Fruit fly (Drosophila melanogaster) whole organism, prepupa: ENCODE data around the gene CG13605.
A peak's percentile ranks its signal among the peaks of the same experiment; 100 is the strongest.

Source experiments
- CG10631 ChIP-seq: fragments of 200-800 bp; sonication (Bioruptor generic); optimal IDR thresholded peaks from 2 replicates; lab custom pipeline; 2016; ENCODE audit warnings: missing biosample characterization, missing genetic modification characterization
- CG10669 ChIP-seq: fragments of 200-800 bp; sonication (Bioruptor generic); optimal IDR thresholded peaks from 3 replicates; lab custom pipeline; 2018; ENCODE audit warnings: missing biosample characterization, mild to moderate bottlenecking, missing genetic modification characterization, moderate library complexity
- CG11294 ChIP-seq: fragments of 200-800 bp; sonication (Bioruptor generic); IDR thresholded peaks from 2 replicates; pipeline ENCODE4 v1.3.6; 2022; ENCODE audit warnings: missing biosample characterization, missing genetic modification characterization
- CG11762 ChIP-seq: fragments of 200-800 bp; sonication (Bioruptor generic); optimal IDR thresholded peaks from 3 replicates; lab custom pipeline; 2016; ENCODE audit warnings: missing biosample characterization, missing genetic modification characterization; ENCODE audit not compliant: insufficient read depth
- CG11902 ChIP-seq: fragments of 200-800 bp; sonication (Bioruptor generic); optimal IDR thresholded peaks from 3 replicates; lab custom pipeline; 2016; ENCODE audit warnings: missing biosample characterization, missing genetic modification characterization
- CG15336 ChIP-seq: fragments of 200-800 bp; sonication (Bioruptor generic); IDR thresholded peaks from 2 replicates; pipeline ENCODE4 v1.3.6; 2022; ENCODE audit warnings: missing biosample characterization, missing genetic modification characterization
- CG1621 ChIP-seq: fragments of 200-800 bp; sonication (Bioruptor generic); optimal IDR thresholded peaks from 3 replicates; lab custom pipeline; 2018; ENCODE audit warnings: missing biosample characterization, mild to moderate bottlenecking, missing genetic modification characterization
- CG16779 ChIP-seq: fragments of 200-800 bp; sonication (Bioruptor generic); optimal IDR thresholded peaks from 3 replicates; lab custom pipeline; 2017; ENCODE audit warnings: missing biosample characterization, mild to moderate bottlenecking, missing genetic modification characterization
- CG3032 ChIP-seq: fragments of 200-800 bp; optimal IDR thresholded peaks from 2 replicates; lab custom pipeline; 2019; ENCODE audit warnings: missing biosample characterization, mild to moderate bottlenecking, missing genetic modification characterization, moderate library complexity
- CG31627 ChIP-seq: fragments of 200-800 bp; sonication (Bioruptor generic); optimal IDR thresholded peaks from 3 replicates; lab custom pipeline; 2016; ENCODE audit warnings: missing biosample characterization, missing genetic modification characterization
- CG32006 ChIP-seq: fragments of 200-800 bp; sonication (Bioruptor generic); optimal IDR thresholded peaks from 3 replicates; lab custom pipeline; 2017; ENCODE audit warnings: missing biosample characterization, mild to moderate bottlenecking, missing genetic modification characterization
- CG34406 ChIP-seq: fragments of 200-800 bp; sonication (Bioruptor generic); optimal IDR thresholded peaks from 3 replicates; lab custom pipeline; 2016; ENCODE audit warnings: missing biosample characterization, missing genetic modification characterization
- CG6163 ChIP-seq: fragments of 200-800 bp; sonication (Bioruptor generic); IDR thresholded peaks from 3 replicates; pipeline ENCODE4 v1.3.6; 2022; ENCODE audit warnings: missing biosample characterization, missing genetic modification characterization
- CG6276 ChIP-seq: fragments of 200-800 bp; sonication (Bioruptor generic); optimal IDR thresholded peaks from 2 replicates; lab custom pipeline; 2017; ENCODE audit warnings: missing biosample characterization, mild to moderate bottlenecking, missing genetic modification characterization
- CG6808 ChIP-seq: fragments of 200-800 bp; sonication (Bioruptor generic); optimal IDR thresholded peaks from 3 replicates; lab custom pipeline; 2017; ENCODE audit warnings: missing biosample characterization, missing genetic modification characterization, mild to moderate bottlenecking, moderate library complexity, missing genetic modification reagents
- CG7368 ChIP-seq: fragments of 200-800 bp; sonication (Bioruptor generic); optimal IDR thresholded peaks from 3 replicates; lab custom pipeline; 2016; ENCODE audit warnings: missing biosample characterization, missing genetic modification characterization
- CG8119 ChIP-seq: fragments of 200-800 bp; sonication (Bioruptor generic); IDR thresholded peaks from 3 replicates; pipeline ENCODE4 v1.3.6; 2022; ENCODE audit warnings: missing biosample characterization, missing genetic modification characterization
- Eip75B ChIP-seq: fragments of 200-800 bp; sonication (Bioruptor generic); optimal IDR thresholded peaks from 3 replicates; lab custom pipeline; 2016; ENCODE audit warnings: missing biosample characterization, missing genetic modification characterization
- Eip78C ChIP-seq: fragments of 200-800 bp; sonication (Bioruptor generic); peaks from one replicate; lab custom pipeline; 2016; ENCODE audit warnings: missing biosample characterization, missing genetic modification characterization
- Gug ChIP-seq: fragments of 200-800 bp; sonication (Bioruptor generic); IDR thresholded peaks from 2 replicates; pipeline ENCODE4 v1.3.6; 2022; ENCODE audit warnings: missing biosample characterization, missing genetic modification characterization
- Hr38 ChIP-seq: sonication (Bioruptor generic); optimal IDR thresholded peaks from 2 replicates; lab custom pipeline; 2016; ENCODE audit warnings: missing biosample characterization, missing genetic modification characterization
- Hr39 ChIP-seq: fragments of 200-800 bp; sonication (Bioruptor generic); optimal IDR thresholded peaks from 2 replicates; lab custom pipeline; 2016; ENCODE audit warnings: missing biosample characterization, missing genetic modification characterization
- Hr4 ChIP-seq: fragments of 200-800 bp; sonication (Bioruptor generic); optimal IDR thresholded peaks from 3 replicates; lab custom pipeline; 2016; ENCODE audit warnings: missing biosample characterization, missing genetic modification characterization
- Met ChIP-seq: fragments of 200-800 bp; sonication (Bioruptor generic); optimal IDR thresholded peaks from 3 replicates; lab custom pipeline; 2016; ENCODE audit warnings: missing biosample characterization, missing genetic modification characterization
- Smox ChIP-seq: fragments of 200-800 bp; sonication (Bioruptor generic); optimal IDR thresholded peaks from 3 replicates; lab custom pipeline; 2016; ENCODE audit warnings: missing biosample characterization, missing genetic modification characterization
- Sox102F ChIP-seq: fragments of 200-800 bp; sonication (Bioruptor generic); optimal IDR thresholded peaks from 2 replicates; lab custom pipeline; 2016; ENCODE audit warnings: missing biosample characterization, mild to moderate bottlenecking, missing genetic modification characterization
- Sox14 ChIP-seq: fragments of 200-800 bp; sonication (Bioruptor generic); optimal IDR thresholded peaks from 3 replicates; lab custom pipeline; 2016; ENCODE audit warnings: missing biosample characterization, missing genetic modification characterization
- cyc ChIP-seq: fragments of 200-800 bp; sonication (Bioruptor generic); optimal IDR thresholded peaks from 3 replicates; lab custom pipeline; 2016; ENCODE audit warnings: missing biosample characterization, missing genetic modification characterization
- fd85E ChIP-seq: fragments of 200-800 bp; sonication (Bioruptor generic); optimal IDR thresholded peaks from 3 replicates; lab custom pipeline; 2016; ENCODE audit warnings: missing biosample characterization, missing genetic modification characterization
- fkh ChIP-seq: fragments of 200-800 bp; sonication (Bioruptor generic); optimal IDR thresholded peaks from 3 replicates; lab custom pipeline; 2017; ENCODE audit warnings: missing biosample characterization, mild to moderate bottlenecking, missing genetic modification characterization, moderate library complexity
- lz ChIP-seq: fragments of 200-800 bp; sonication (Bioruptor generic); optimal IDR thresholded peaks from 3 replicates; lab custom pipeline; 2016; ENCODE audit warnings: missing biosample characterization, missing genetic modification characterization
- salr ChIP-seq, 2 experiments: fragments of 200-800 bp; sonication (Bioruptor generic); optimal IDR thresholded peaks; 3 replicates each; lab custom pipeline; 2016 to 2018; ENCODE audit warnings: missing biosample characterization in 2 of 2, missing genetic modification characterization in 2 of 2, mild to moderate bottlenecking in 1 of 2
- spab ChIP-seq: fragments of 200-800 bp; sonication (Bioruptor generic); optimal IDR thresholded peaks from 2 replicates; lab custom pipeline; 2017; ENCODE audit warnings: missing biosample characterization, mild to moderate bottlenecking, missing genetic modification characterization, missing genetic modification reagents
- svp ChIP-seq: fragments of 200-800 bp; sonication (Bioruptor generic); peaks from one replicate; lab custom pipeline; 2016; ENCODE audit warnings: missing biosample characterization, missing genetic modification characterization
- topi ChIP-seq: fragments of 200-800 bp; sonication (Bioruptor generic); optimal IDR thresholded peaks from 3 replicates; lab custom pipeline; 2016; ENCODE audit warnings: missing biosample characterization, missing genetic modification characterization
- vri ChIP-seq: fragments of 200-800 bp; sonication (Bioruptor generic); optimal IDR thresholded peaks from 3 replicates; lab custom pipeline; 2016; ENCODE audit warnings: missing biosample characterization, mild to moderate bottlenecking, missing genetic modification characterization

Gene CG13605

dm6 chr3R:24099039-24100026, 12.9 kb downstream of the CG13605 start (continued):
- TF ChIP-seq CG31627 (GFP tag; lab: Kevin White, UChicago) (peak; percentile 84), CG6276 (GFP tag; lab: Kevin White, UChicago) (peak; percentile 43), fd85E (GFP tag; lab: Kevin White, UChicago) (peak; percentile 34), CG11902 (peak; percentile 41), CG3032 (tag; lab: Kevin White, UChicago) (peak; percentile 45), CG11294 (GFP tag; lab: Robert Waterston, UW) (peak; percentile 57; the same call in 1 of the 2 replicates), CG1621 (tag; lab: Kevin White, UChicago) (no peak), Hr39 (GFP tag; lab: Kevin White, UChicago) (peak; percentile 87), Eip78C (GFP tag; lab: Kevin White, UChicago) (peak; percentile 88), CG6808 (peak; percentile 18), CG34406 (peak; percentile 53), Eip75B (peak; percentile 52), CG15336 (GFP tag; lab: Robert Waterston, UW) (peak; percentile 76), topi (GFP tag; lab: Kevin White, UChicago) (peak; percentile 80), Hr4 (peak; percentile 68), CG32006 (GFP tag; lab: Kevin White, UChicago) (peak; percentile 72), Sox14 (GFP tag; lab: Kevin White, UChicago) (peak; percentile 89), Sox102F (GFP tag; lab: Kevin White, UChicago) (peak; percentile 58), CG7368 (GFP tag; lab: Kevin White, UChicago) (peak; percentile 72), Met (GFP tag; lab: Kevin White, UChicago) (peak; percentile 74), lz (GFP tag; lab: Kevin White, UChicago) (peak; percentile 67), CG10669 (peak; percentile 48), CG6163 (peak; percentile 89), CG10631 (GFP tag; lab: Kevin White, UChicago) (peak; percentile 66), CG11762 (peak; percentile 31), CG8119 (GFP tag; lab: Robert Waterston, UW) (peak; percentile 77), salr (GFP tag; optimal IDR thresholded peaks at IDR 0.05; lab: Kevin White, UChicago) (peak; percentile 33 to 66), Smox (GFP tag; lab: Kevin White, UChicago) (no peak), vri (GFP tag; lab: Kevin White, UChicago) (peak; percentile 65), spab (GFP tag; lab: Kevin White, UChicago) (peak; percentile 8), Gug (peak; percentile 74), Hr38 (GFP tag; lab: Kevin White, UChicago) (no peak), CG16779 (tag; lab: Kevin White, UChicago) (no peak), cyc (peak; percentile 75)

DNA sequence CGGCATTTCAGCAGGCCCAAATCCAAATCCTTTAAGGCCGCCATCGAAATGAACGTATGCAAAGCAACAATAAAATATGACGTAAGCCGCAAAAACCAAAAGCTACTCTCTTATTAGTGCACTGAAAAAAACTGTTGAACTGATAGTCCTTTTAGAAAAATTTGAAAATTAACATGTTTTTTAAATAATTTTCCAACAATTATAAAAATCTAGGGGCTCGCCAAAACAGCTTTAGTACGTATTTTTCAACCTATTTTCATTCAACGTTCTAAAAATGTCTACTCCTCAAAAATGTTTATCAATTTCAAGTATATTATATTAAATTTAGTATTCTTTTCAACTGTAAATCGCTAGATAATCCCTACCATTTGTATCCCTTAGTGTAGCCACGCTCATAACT, 18.8 kb downstream of the CG13605 start:
- TF ChIP-seq CG11902 (no peak), vri (GFP tag; lab: Kevin White, UChicago) (no peak), Hr38 (GFP tag; lab: Kevin White, UChicago) (no peak), Eip78C (GFP tag; lab: Kevin White, UChicago) (peak; percentile 53), CG15336 (GFP tag; lab: Robert Waterston, UW) (no peak), Hr39 (GFP tag; lab: Kevin White, UChicago) (no peak), CG6808 (no peak), svp (GFP tag; lab: Kevin White, UChicago) (no peak), Hr4 (peak; percentile 2), CG7368 (GFP tag; lab: Kevin White, UChicago) (no peak), Met (GFP tag; lab: Kevin White, UChicago) (no peak), cyc (no peak), CG31627 (GFP tag; lab: Kevin White, UChicago) (no peak), fkh (no peak)
- TF ChIP-seq, all 60 proteins: peak for 2
